Worm (Caenorhabditis elegans) whole organism, early embryonic: ENCODE data around the gene nhr-27.

ENCODE experiments used
- B0310.2 ChIP-seq: sonication (generic microtip); optimal IDR thresholded peaks from 2 replicates; lab custom pipeline; 2016; ENCODE audit warnings: mild to moderate bottlenecking, missing genetic modification characterization, missing compliant biosample characterization
- F13C5.2 ChIP-seq: sonication (generic microtip); optimal IDR thresholded peaks from 2 replicates; lab custom pipeline; 2017; ENCODE audit warnings: mild to moderate bottlenecking, missing genetic modification characterization, inconsistent platforms, missing compliant biosample characterization
- aly-1 ChIP-seq: sonication (generic microtip); optimal IDR thresholded peaks from 2 replicates; lab custom pipeline; 2016; ENCODE audit warnings: missing genetic modification characterization, missing compliant biosample characterization
- ama-1 ChIP-seq: fragments of 150-350 bp; optimal IDR thresholded peaks from 2 replicates; lab custom pipeline; 2014
- ceh-13 ChIP-seq: fragments of 200-800 bp; sonication (Bioruptor generic); optimal IDR thresholded peaks from 2 replicates; lab custom pipeline; 2018; ENCODE audit warnings: mild to moderate bottlenecking, missing genetic modification characterization, missing compliant biosample characterization
- ceh-36 ChIP-seq: sonication (generic microtip); optimal IDR thresholded peaks from 2 replicates; lab custom pipeline; 2016; ENCODE audit warnings: missing genetic modification characterization, inconsistent platforms, missing compliant biosample characterization
- ets-7 ChIP-seq: sonication (generic microtip); optimal IDR thresholded peaks from 2 replicates; lab custom pipeline; 2016; ENCODE audit warnings: missing genotype, missing genetic modification characterization, missing compliant biosample characterization
- flt-1 ChIP-seq: fragments of 200-800 bp; sonication (Bioruptor generic); IDR thresholded peaks from 2 replicates; pipeline ENCODE4 v1.3.6; 2022; ENCODE audit warnings: missing genetic modification characterization, missing compliant biosample characterization
- hmbx-1 ChIP-seq: sonication (generic microtip); optimal IDR thresholded peaks from 2 replicates; lab custom pipeline; 2016; ENCODE audit warnings: mild to moderate bottlenecking, missing genetic modification characterization, missing compliant biosample characterization
- hmg-4 ChIP-seq: fragments of 200-800 bp; sonication (Bioruptor generic); optimal IDR thresholded peaks from 2 replicates; lab custom pipeline; 2018; ENCODE audit warnings: mild to moderate bottlenecking, missing genetic modification characterization, missing compliant biosample characterization
- hnd-1 ChIP-seq: sonication (generic microtip); optimal IDR thresholded peaks from 2 replicates; lab custom pipeline; 2016; ENCODE audit warnings: missing genetic modification characterization, missing compliant biosample characterization
- pes-1 ChIP-seq: fragments of 200-800 bp; sonication (Bioruptor generic); IDR thresholded peaks from 2 replicates; pipeline ENCODE4 v1.3.6; 2022; ENCODE audit warnings: missing genetic modification reagents, missing genetic modification characterization, missing compliant biosample characterization
- scrt-1 ChIP-seq: fragments of 200-800 bp; sonication (Bioruptor generic); IDR thresholded peaks from 2 replicates; pipeline ENCODE4 v1.3.6; 2022; ENCODE audit warnings: missing genetic modification characterization, missing compliant biosample characterization
- sea-1 ChIP-seq: fragments of 200-800 bp; sonication (Bioruptor generic); conservative IDR thresholded peaks from 2 replicates; pipeline ENCODE4 v1.3.6; 2022; ENCODE audit warnings: missing genetic modification characterization, missing compliant biosample characterization
- tbx-11 ChIP-seq: fragments of 200-800 bp; sonication (Bioruptor generic); IDR thresholded peaks from 2 replicates; pipeline ENCODE4 v1.3.6; 2022; ENCODE audit warnings: missing genetic modification characterization, missing compliant biosample characterization
- tbx-37 ChIP-seq: fragments of 200-800 bp; sonication (Bioruptor generic); conservative IDR thresholded peaks from 2 replicates; pipeline ENCODE4 v1.3.6; 2022; ENCODE audit warnings: missing genetic modification reagents, missing genetic modification characterization, missing compliant biosample characterization
- tra-4 ChIP-seq: sonication (generic microtip); optimal IDR thresholded peaks from 2 replicates; lab custom pipeline; 2017; ENCODE audit warnings: missing genetic modification characterization, missing compliant biosample characterization

nhr-27 gene

ce11 chrX:12754043-12754442 lies 54.1 kb downstream of the nhr-27 start:
- TF ChIP-seq ceh-13 (GFP tag; lab: Kevin White, UChicago) (no peak), B0310.2 (tag; lab: Kevin White, UChicago) (no peak), sea-1 (GFP tag; lab: Robert Waterston, UW) (no peak), pes-1 (GFP tag; lab: Robert Waterston, UW) (no peak), hmg-4 (GFP tag; lab: Kevin White, UChicago) (no peak)

DNA sequence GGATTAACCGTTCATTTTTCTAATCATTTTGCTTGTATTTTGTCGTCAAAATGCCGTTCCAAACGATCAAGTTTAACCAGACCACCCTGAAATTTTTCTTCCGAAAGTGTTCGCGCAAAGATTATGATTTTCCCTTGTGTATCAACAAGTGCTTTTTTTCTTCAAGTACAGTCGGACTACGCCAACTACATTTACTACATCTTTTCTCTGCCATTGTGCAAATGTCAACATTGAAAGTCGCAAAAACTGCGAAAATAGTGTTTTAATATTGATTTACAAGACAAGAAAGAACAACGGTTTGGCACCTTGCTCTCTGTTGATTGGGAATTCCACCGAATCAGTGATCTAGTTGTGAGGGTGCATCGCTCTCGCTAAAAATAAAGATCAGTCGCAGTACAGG lies 57.3 kb downstream of the nhr-27 start:
- no peak for TF ChIP-seq ama-1 (lab: Kevin White, UChicago)
- TF ChIP-seq ceh-36 (tag; lab: Kevin White, UChicago): no peak
- TF ChIP-seq sea-1 (GFP tag; lab: Robert Waterston, UW): no peak
- no peak for TF ChIP-seq aly-1 (tag; lab: Kevin White, UChicago)
- no peak for TF ChIP-seq hnd-1 (tag; lab: Kevin White, UChicago)
- TF ChIP-seq hmbx-1 (tag; lab: Kevin White, UChicago): no peak
- TF ChIP-seq ceh-13 (GFP tag; lab: Kevin White, UChicago): no peak
- no peak for TF ChIP-seq scrt-1 (GFP tag; lab: Robert Waterston, UW)
- no peak for TF ChIP-seq hmg-4 (GFP tag; lab: Kevin White, UChicago)
- no peak for TF ChIP-seq pes-1 (GFP tag; lab: Robert Waterston, UW)
- TF ChIP-seq flt-1 (GFP tag; lab: Robert Waterston, UW): no peak
- TF ChIP-seq tra-4 (tag; lab: Kevin White, UChicago): no peak
- no peak for TF ChIP-seq B0310.2 (tag; lab: Kevin White, UChicago)
- no peak for TF ChIP-seq ets-7 (tag; lab: Kevin White, UChicago)
- TF ChIP-seq F13C5.2 (tag; lab: Kevin White, UChicago): no peak
- no peak for TF ChIP-seq tbx-37 (GFP tag; lab: Robert Waterston, UW)
- no peak for TF ChIP-seq tbx-11 (GFP tag; lab: Robert Waterston, UW)

ce11 chrX:12749530-12750240 lies 58.4 kb downstream of the nhr-27 start, which contains the start of gene pgp-14:
Gene pgp-14 (minus strand): TSS chrX:12749580.
- no peak for TF ChIP-seq aly-1 (tag; lab: Kevin White, UChicago)
- TF ChIP-seq hnd-1 (tag; lab: Kevin White, UChicago): no peak
- TF ChIP-seq F13C5.2 (tag; lab: Kevin White, UChicago): no peak
- TF ChIP-seq hmbx-1 (tag; lab: Kevin White, UChicago): no peak
- no peak for TF ChIP-seq hmg-4 (GFP tag; lab: Kevin White, UChicago)
- no peak for TF ChIP-seq tbx-11 (GFP tag; lab: Robert Waterston, UW)

DNA sequence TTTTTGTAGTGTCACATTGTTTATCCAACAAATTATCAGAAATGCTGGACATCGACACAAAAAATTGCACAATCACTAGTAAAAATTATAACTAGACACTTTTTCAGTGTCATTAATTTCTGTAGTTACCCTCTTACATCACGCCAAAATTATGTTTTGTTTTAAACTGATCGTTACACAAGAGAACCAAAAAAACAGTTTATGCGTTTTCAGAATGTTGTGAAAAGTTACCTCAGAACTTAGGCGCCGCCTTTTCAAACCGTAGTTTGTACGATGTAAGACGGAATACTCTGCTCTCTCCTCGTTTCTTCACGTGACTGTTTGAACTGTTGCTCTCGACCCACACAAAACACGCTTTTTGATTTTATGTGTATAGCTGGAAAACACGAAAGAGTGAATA lies 69.7 kb downstream of the nhr-27 start, which contains the start of gene pgp-13:
Gene pgp-13 (plus strand): TSS at position 301 of the 400 bp plus-strand sequence.
- TF ChIP-seq B0310.2 (tag; lab: Kevin White, UChicago) (no peak), hnd-1 (tag; lab: Kevin White, UChicago) (no peak), hmg-4 (GFP tag; lab: Kevin White, UChicago) (no peak), tbx-11 (GFP tag; lab: Robert Waterston, UW) (no peak), hmbx-1 (tag; lab: Kevin White, UChicago) (no peak), aly-1 (tag; lab: Kevin White, UChicago) (no peak)

DNA sequence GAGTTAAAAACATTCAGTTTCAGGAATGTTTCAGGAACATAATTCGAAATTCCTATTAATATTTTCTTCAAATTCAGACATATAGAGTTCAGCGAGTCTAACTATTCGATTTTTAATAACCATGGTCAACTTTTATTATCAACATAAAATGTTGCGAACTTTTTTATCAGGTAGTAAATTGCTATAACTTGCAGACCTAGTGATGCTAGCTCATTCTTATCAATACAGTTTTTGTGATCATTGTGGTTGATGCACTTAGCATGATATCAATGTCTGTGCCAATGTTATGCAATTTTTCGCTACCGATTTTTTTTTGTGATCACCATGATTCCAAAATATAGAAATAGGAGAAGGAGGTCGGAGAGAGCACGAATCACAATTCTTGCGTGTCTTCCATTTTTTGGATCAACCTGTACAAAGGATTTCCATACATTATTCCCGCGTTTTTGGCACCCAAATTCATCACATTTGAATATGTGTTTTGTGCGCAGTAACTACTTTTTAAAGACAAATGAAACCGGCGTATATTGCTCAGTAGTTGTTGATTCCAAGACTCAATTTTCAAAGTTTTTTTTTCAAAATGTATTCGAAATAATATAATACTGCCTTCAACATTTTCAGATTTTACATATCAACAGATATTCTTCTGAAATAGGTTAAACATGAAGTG lies 76.8 kb downstream of the nhr-27 start, which contains the start of gene pgp-12:
Gene pgp-12 (plus strand): TSS at position 620 of the 670 bp plus-strand sequence.
- no peak for TF ChIP-seq hmg-4 (GFP tag; lab: Kevin White, UChicago)
- TF ChIP-seq F13C5.2 (tag; lab: Kevin White, UChicago): no peak
- no peak for TF ChIP-seq aly-1 (tag; lab: Kevin White, UChicago)
- TF ChIP-seq ceh-13 (GFP tag; lab: Kevin White, UChicago): no peak
- no peak for TF ChIP-seq tbx-37 (GFP tag; lab: Robert Waterston, UW)
- no peak for TF ChIP-seq ama-1 (lab: Kevin White, UChicago)
- TF ChIP-seq sea-1 (GFP tag; lab: Robert Waterston, UW): no peak
- TF ChIP-seq ets-7 (tag; lab: Kevin White, UChicago): no peak
- TF ChIP-seq flt-1 (GFP tag; lab: Robert Waterston, UW): no peak
- TF ChIP-seq B0310.2 (tag; lab: Kevin White, UChicago): no peak
- TF ChIP-seq hmbx-1 (tag; lab: Kevin White, UChicago): no peak
- TF ChIP-seq tbx-11 (GFP tag; lab: Robert Waterston, UW): no peak
- no peak for TF ChIP-seq hnd-1 (tag; lab: Kevin White, UChicago)
- TF ChIP-seq pes-1 (GFP tag; lab: Robert Waterston, UW): no peak
- TF ChIP-seq scrt-1 (GFP tag; lab: Robert Waterston, UW): no peak
- TF ChIP-seq ceh-36 (tag; lab: Kevin White, UChicago): no peak
- TF ChIP-seq tra-4 (tag; lab: Kevin White, UChicago): no peak

ce11 chrX:12730075-12730474 lies 78.0 kb downstream of the nhr-27 start:
- TF ChIP-seq ets-7 (tag; lab: Kevin White, UChicago) (no peak), aly-1 (tag; lab: Kevin White, UChicago) (no peak), tbx-37 (GFP tag; lab: Robert Waterston, UW) (no peak)

DNA sequence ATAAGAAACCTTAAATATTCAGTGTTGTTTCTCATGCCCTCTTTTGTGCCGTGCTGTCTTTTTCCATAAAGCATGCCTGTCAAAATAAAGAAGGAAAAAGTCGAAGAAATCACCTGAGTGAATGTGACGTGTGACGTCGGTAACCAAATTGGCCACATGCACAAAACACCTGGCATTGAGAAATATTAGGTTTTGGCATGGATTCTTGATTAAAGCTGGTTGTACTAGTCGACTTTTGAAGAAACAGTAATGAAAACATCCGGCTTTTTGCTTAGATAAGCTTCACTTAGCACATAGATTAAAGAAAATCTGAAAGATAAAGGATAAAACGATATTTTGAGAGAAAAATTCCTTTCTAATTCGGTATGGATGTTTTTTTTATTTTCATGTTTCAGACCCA lies 82.0 kb downstream of the nhr-27 start:
- TF ChIP-seq scrt-1 (GFP tag; lab: Robert Waterston, UW) (no peak), ceh-13 (GFP tag; lab: Kevin White, UChicago) (no peak), hmbx-1 (tag; lab: Kevin White, UChicago) (no peak), ama-1 (lab: Kevin White, UChicago) (no peak), flt-1 (GFP tag; lab: Robert Waterston, UW) (no peak), ets-7 (tag; lab: Kevin White, UChicago) (no peak), tra-4 (tag; lab: Kevin White, UChicago) (no peak), aly-1 (tag; lab: Kevin White, UChicago) (no peak), hmg-4 (GFP tag; lab: Kevin White, UChicago) (no peak), F13C5.2 (tag; lab: Kevin White, UChicago) (no peak), pes-1 (GFP tag; lab: Robert Waterston, UW) (no peak)
